Fruit fly (Drosophila melanogaster): ENCODE data around the gene Smr.

Gene Smr

DNA sequence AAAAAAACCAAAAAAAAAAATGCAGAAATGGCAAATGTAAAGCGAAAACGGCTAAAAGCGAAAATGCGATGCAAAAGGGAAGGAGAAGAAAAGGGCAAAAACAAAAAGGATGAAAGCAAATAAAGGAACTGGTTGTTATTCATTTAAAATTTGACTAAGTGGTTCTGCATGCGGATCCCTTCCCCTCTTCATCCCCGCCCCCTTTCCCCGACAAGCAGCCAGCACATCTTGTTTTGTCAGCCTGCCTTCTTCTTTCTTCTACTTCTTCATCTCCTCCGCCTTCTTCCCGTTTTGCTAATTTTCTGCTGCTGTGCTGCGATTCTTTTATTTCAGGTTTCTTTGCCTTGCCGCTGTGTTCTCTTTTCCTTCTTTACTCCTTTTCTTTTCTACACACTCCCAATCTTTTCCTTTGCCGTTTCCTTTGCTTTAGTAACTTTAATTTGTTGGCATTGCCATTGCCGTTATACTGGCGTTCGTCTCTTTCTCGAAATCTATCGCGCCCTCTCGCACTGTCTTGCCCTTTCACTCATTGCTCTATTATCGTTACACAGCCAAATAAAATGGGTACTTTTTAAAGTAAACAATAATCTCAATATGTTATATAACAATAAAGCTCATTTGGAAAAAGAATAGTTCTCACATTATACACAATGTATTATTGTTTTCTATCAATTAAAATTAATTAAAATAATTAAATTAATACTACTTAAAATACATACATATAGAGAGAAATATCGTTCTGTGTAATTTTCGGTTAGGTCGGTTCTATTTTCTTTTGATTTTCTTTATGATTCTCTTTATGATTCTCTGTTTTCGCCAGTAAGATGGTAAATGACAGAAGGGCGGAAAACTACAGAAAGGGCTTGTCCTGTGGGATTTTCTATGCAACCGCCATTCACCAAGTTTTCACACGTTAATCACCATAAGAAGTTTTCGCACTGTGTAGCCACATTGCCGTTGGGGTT is 5.6 kb upstream of the Smr start (continued):
- TF ChIP-seq CG12104 (GFP tag; optimal IDR thresholded peaks at IDR 0.05) (peak; percentile 43), ranshi (GFP tag; IDR thresholded peaks at IDR 0.05) (0 out of 2 replicates have a peak, but pooled peaks have one; percentile 52), prd (optimal IDR thresholded peaks at IDR 0.05) (no peak), prd (GFP tag; IDR thresholded peaks at IDR 0.05) (peak; percentile 59; the same call in 2 of the 3 replicates), wdn (GFP tag; IDR thresholded peaks at IDR 0.05) (no peak), Sox100B (GFP tag; optimal IDR thresholded peaks at IDR 0.05) (peak; percentile 64), lov (optimal IDR thresholded peaks at IDR 0.05) (no peak), lov (GFP tag; IDR thresholded peaks at IDR 0.05) (no peak), CG30431 (GFP tag; optimal IDR thresholded peaks at IDR 0.05) (no peak), CG30403 (GFP tag; optimal IDR thresholded peaks at IDR 0.05) (peak; percentile 49), corto (GFP tag; optimal IDR thresholded peaks at IDR 0.05) (no peak), CG15601 (tag; optimal IDR thresholded peaks at IDR 0.05) (peak; percentile 51), pita (GFP tag; optimal IDR thresholded peaks at IDR 0.05) (no peak), CG7372 (GFP tag; IDR thresholded peaks at IDR 0.05) (no peak), HHEX (GFP tag; optimal IDR thresholded peaks at IDR 0.05) (peak; percentile 17), kni (GFP tag; optimal IDR thresholded peaks at IDR 0.05) (no peak), CG30020 (tag; optimal IDR thresholded peaks at IDR 0.05) (no peak), Gsc (GFP tag; IDR thresholded peaks at IDR 0.05) (no peak), CG4730 (GFP tag; IDR thresholded peaks at IDR 0.05) (no peak), az2 (GFP tag; optimal IDR thresholded peaks at IDR 0.05) (peak; percentile 50), bcd (GFP tag; optimal IDR thresholded peaks at IDR 0.05) (peak; percentile 35), CG11456 (GFP tag; IDR thresholded peaks at IDR 0.05) (no peak), CG8089 (GFP tag; optimal IDR thresholded peaks at IDR 0.05) (no peak), Rfx (GFP tag; IDR thresholded peaks at IDR 0.05) (no peak), dimm (GFP tag; IDR thresholded peaks at IDR 0.05) (no peak), CG3281 (GFP tag; optimal IDR thresholded peaks at IDR 0.05) (peak; percentile 17), dan (GFP tag; IDR thresholded peaks at IDR 0.05) (no peak), CG1529 (GFP tag; optimal IDR thresholded peaks at IDR 0.05) (no peak), dysf (GFP tag; IDR thresholded peaks at IDR 0.05) (peak; percentile 57; the same call in 1 of the 3 replicates), dpn (GFP tag; optimal IDR thresholded peaks at IDR 0.05) (peak in 1 of 2 experiments; percentile 7), tin (GFP tag; optimal IDR thresholded peaks at IDR 0.05) (peak; percentile 36), CG17568 (GFP tag; optimal IDR thresholded peaks at IDR 0.05) (no peak), Sry-δ (GFP tag; optimal IDR thresholded peaks at IDR 0.05) (no peak), CG1832 (GFP tag; optimal IDR thresholded peaks at IDR 0.05) (peak; percentile 30), caup (GFP tag; optimal IDR thresholded peaks at IDR 0.05; ENCODE audit: severe bottlenecking) (peak; percentile 37), Oaz (GFP tag; IDR thresholded peaks at IDR 0.05) (no peak), Doc2 (GFP tag; IDR thresholded peaks at IDR 0.05) (no peak), Hsf (GFP tag; optimal IDR thresholded peaks at IDR 0.05) (peak; percentile 19), Hr78 (GFP tag; optimal IDR thresholded peaks at IDR 0.05) (peak in 1 of 2 experiments; percentile 49), Drgx (GFP tag; IDR thresholded peaks at IDR 0.05) (no peak), CG32767 (GFP tag; IDR thresholded peaks at IDR 0.05) (no peak), crc (GFP tag; optimal IDR thresholded peaks at IDR 0.05) (no peak), Optix (GFP tag; IDR thresholded peaks at IDR 0.05) (no peak), CG11093 (GFP tag; IDR thresholded peaks at IDR 0.05) (no peak), chinmo (GFP tag; IDR thresholded peaks at IDR 0.05; ENCODE audit: partially characterized antibody) (no peak), Mes4 (GFP tag; optimal IDR thresholded peaks at IDR 0.05) (no peak), CG17802 (tag; optimal IDR thresholded peaks at IDR 0.05) (no peak), hkb (optimal IDR thresholded peaks at IDR 0.05) (no peak), hkb (GFP tag; IDR thresholded peaks at IDR 0.05) (no peak), Dek (tag; optimal IDR thresholded peaks at IDR 0.05) (peak; percentile 4)
